Fruit fly (Drosophila melanogaster): ENCODE results near the gene CG3808.

CG3808 gene

DNA sequence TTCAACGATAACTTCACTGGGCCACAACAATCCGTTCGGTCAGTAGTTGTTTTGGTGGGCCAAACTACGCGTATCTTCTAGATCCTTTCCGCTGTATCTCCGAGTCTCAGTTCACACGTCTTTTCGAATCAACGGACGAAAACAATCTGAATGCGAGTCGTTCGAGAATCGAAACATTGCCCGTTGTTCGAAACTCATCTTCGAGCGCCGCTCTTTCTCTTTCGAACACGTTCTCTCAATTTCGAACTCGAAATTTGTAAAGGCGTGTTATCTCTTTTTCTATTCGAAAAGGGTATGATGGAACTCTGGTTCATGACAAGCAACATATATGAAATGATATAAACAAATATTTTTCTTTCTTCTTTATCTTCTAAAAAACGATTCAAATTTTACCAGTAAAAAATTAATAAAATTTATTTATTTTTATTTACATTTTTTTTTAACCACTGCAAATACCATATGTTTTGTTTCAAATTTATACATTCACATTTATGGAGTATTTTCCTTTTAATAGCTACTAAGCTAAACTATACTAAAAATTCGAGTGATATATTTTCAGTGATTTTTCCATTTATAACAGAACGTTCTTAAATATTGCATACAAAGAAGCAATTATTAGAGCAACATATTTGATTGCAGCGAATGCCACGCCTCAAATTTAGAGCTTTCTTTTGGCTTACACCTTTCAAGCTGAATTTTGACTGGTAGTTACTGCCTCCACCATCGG lies 45.1 kb upstream of the CG3808 start, which contains the start of gene nkd (continued):
- TF ChIP-seq CG11762 (GFP tag; optimal IDR thresholded peaks at IDR 0.05; ENCODE audit: insufficient read depth) (peak; percentile 61), CG34406 (GFP tag; optimal IDR thresholded peaks at IDR 0.05) (peak; percentile 85), pdm3 (GFP tag; optimal IDR thresholded peaks at IDR 0.05) (peak; percentile 87), Eip78C (GFP tag) (peak; percentile 96), CG8319 (GFP tag; optimal IDR thresholded peaks at IDR 0.05) (peak; percentile 63), Lpt (GFP tag; optimal IDR thresholded peaks at IDR 0.05) (peak; percentile 39), CG11902 (GFP tag; optimal IDR thresholded peaks at IDR 0.05) (peak; percentile 36), CG3919 (GFP tag; optimal IDR thresholded peaks at IDR 0.05) (peak; percentile 78), fd85E (GFP tag; optimal IDR thresholded peaks at IDR 0.05) (peak; percentile 8), Met (GFP tag; optimal IDR thresholded peaks at IDR 0.05) (peak; percentile 86), CG4318 (GFP tag; optimal IDR thresholded peaks at IDR 0.05) (peak; percentile 33), net (GFP tag; optimal IDR thresholded peaks at IDR 0.05) (peak; percentile 79), CG15336 (GFP tag; IDR thresholded peaks at IDR 0.05) (peak; percentile 92), CG6854 (GFP tag; optimal IDR thresholded peaks at IDR 0.05) (peak; percentile 67), Sox102F (GFP tag; optimal IDR thresholded peaks at IDR 0.05) (peak; percentile 78), Eip75B (GFP tag; optimal IDR thresholded peaks at IDR 0.05) (peak; percentile 44), Gug (GFP tag; IDR thresholded peaks at IDR 0.05) (peak; percentile 67), dsx (GFP tag; optimal IDR thresholded peaks at IDR 0.05; ENCODE audit: poor library complexity, severe bottlenecking) (peak; percentile 79), Eip93F (GFP tag; optimal IDR thresholded peaks at IDR 0.05) (peak; percentile 54), CG6792 (GFP tag; optimal IDR thresholded peaks at IDR 0.05) (peak; percentile 79), OdsH (GFP tag; optimal IDR thresholded peaks at IDR 0.05) (peak; percentile 84), Hr38 (GFP tag; optimal IDR thresholded peaks at IDR 0.05) (no peak), achi (GFP tag; optimal IDR thresholded peaks at IDR 0.05) (peak; percentile 83), acj6 (GFP tag; optimal IDR thresholded peaks at IDR 0.05) (peak; percentile 82), cyc (GFP tag; optimal IDR thresholded peaks at IDR 0.05) (peak; percentile 69), CG11294 (GFP tag; IDR thresholded peaks at IDR 0.05) (peak; percentile 70), CG1621 (tag; optimal IDR thresholded peaks at IDR 0.05) (peak; percentile 9), Hr39 (GFP tag; optimal IDR thresholded peaks at IDR 0.05) (peak; percentile 70), CG31627 (GFP tag; optimal IDR thresholded peaks at IDR 0.05) (peak; percentile 73), spab (GFP tag; optimal IDR thresholded peaks at IDR 0.05) (peak; percentile 55), topi (GFP tag; optimal IDR thresholded peaks at IDR 0.05) (peak; percentile 76), CG6163 (GFP tag; IDR thresholded peaks at IDR 0.05) (peak; percentile 90), CG6808 (GFP tag; optimal IDR thresholded peaks at IDR 0.05) (peak; percentile 53)

DNA sequence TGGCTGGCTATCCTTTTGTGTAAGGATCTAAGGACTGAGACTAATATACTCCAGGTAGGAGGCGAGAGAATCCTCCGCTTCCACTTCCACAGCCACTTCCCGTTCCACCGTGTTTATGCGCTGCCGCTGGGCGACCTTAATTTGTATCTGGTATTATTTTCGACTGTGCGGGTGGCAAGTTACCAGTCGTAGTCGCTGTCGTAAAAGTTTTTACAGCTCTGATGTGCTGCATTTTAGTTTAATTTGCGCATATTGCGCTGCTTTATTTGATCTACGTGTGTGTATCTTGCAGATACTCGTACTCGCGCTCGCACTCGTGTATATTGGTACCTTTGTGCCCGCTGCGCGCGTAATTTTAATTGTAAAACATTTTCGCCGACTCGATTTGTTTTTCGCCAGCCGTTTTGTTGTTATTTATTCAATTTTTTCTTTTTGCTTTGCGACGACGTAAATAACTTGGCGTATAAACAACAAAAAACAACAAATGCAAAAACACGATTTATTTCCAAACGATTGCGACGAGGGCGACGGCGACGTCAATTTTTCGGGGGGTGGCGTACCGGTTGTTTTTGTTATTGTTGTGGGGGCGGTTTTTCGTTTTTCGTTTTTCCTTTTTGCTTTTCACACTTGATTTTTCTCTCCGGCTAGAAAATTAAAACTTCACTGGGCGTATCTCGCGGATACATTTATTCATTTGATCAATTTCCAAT lies 44.3 kb upstream of the CG3808 start:
- TF ChIP-seq CG15336 (GFP tag; IDR thresholded peaks at IDR 0.05) (peak; percentile 11; the same call in 1 of the 2 replicates), eg (GFP tag; IDR thresholded peaks at IDR 0.05) (peak; percentile 15), CG9139 (GFP tag; optimal IDR thresholded peaks at IDR 0.05) (no peak), Eip78C (GFP tag) (peak; percentile 55), CG3919 (GFP tag; optimal IDR thresholded peaks at IDR 0.05) (no peak), CG6163 (GFP tag; IDR thresholded peaks at IDR 0.05) (peak; percentile 43; the same call in 2 of the 3 replicates), CG6276 (GFP tag; optimal IDR thresholded peaks at IDR 0.05) (peak; percentile 40), fkh (GFP tag; optimal IDR thresholded peaks at IDR 0.05) (peak; percentile 46)
